Worm (Caenorhabditis elegans) whole organism, young adult: ENCODE data around the gene vps-15.

Experiments
- B0035.1 ChIP-seq: sonication (generic microtip); optimal IDR thresholded peaks from 2 replicates; lab custom pipeline; 2016; ENCODE audit warnings: missing genetic modification characterization, mild to moderate bottlenecking, missing compliant biosample characterization, missing genotype, missing genetic modification reagents
- B0261.1 ChIP-seq: sonication (generic microtip); optimal IDR thresholded peaks from 2 replicates; lab custom pipeline; 2016; ENCODE audit warnings: mild to moderate bottlenecking, missing genetic modification characterization, moderate library complexity, missing compliant biosample characterization
- B0336.3 ChIP-seq: fragments of 200-800 bp; sonication (Bioruptor generic); IDR thresholded peaks from 2 replicates; pipeline ENCODE4 v1.3.6; 2022; ENCODE audit warnings: missing genetic modification characterization, missing compliant biosample characterization
- D2030.7 ChIP-seq: fragments of 200-800 bp; sonication (Bioruptor generic); IDR thresholded peaks from 2 replicates; pipeline ENCODE4 v1.3.6; 2022; ENCODE audit warnings: missing genetic modification reagents, missing genetic modification characterization, missing compliant biosample characterization
- F33H1.4 ChIP-seq: fragments of 200-800 bp; sonication (Bioruptor generic); IDR thresholded peaks from 2 replicates; pipeline ENCODE4 v1.3.6; 2022; ENCODE audit warnings: missing genetic modification reagents, missing genetic modification characterization, missing compliant biosample characterization
- F37B4.10 ChIP-seq: fragments of 200-800 bp; sonication (Bioruptor generic); IDR thresholded peaks from 2 replicates; pipeline ENCODE4 v1.3.6; 2022; ENCODE audit warnings: missing genetic modification characterization, missing compliant biosample characterization
- F39B2.1 ChIP-seq: fragments of 200-800 bp; sonication (Bioruptor generic); IDR thresholded peaks from 2 replicates; pipeline ENCODE4 v1.3.6; 2022; ENCODE audit warnings: missing genetic modification reagents, missing genetic modification characterization, missing compliant biosample characterization
- F49E8.2 ChIP-seq: sonication (generic microtip); optimal IDR thresholded peaks from 3 replicates; lab custom pipeline; 2017; ENCODE audit warnings: missing genetic modification characterization, mild to moderate bottlenecking, missing compliant biosample characterization, antibody characterized with exemption, moderate library complexity; ENCODE audit not compliant: insufficient read depth
- F52B5.7 ChIP-seq: sonication (generic microtip); optimal IDR thresholded peaks from 2 replicates; lab custom pipeline; 2016; ENCODE audit warnings: mild to moderate bottlenecking, missing genetic modification characterization, missing compliant biosample characterization
- F55B11.4 ChIP-seq: sonication (generic microtip); optimal IDR thresholded peaks from 2 replicates; lab custom pipeline; 2016; ENCODE audit warnings: missing compliant biosample characterization, missing genetic modification characterization, borderline replicate concordance; ENCODE audit not compliant: insufficient read depth
- F57A8.1 ChIP-seq: fragments of 200-800 bp; sonication (Bioruptor generic); optimal IDR thresholded peaks from 2 replicates; lab custom pipeline; 2018; ENCODE audit warnings: mild to moderate bottlenecking, missing genetic modification characterization, moderate library complexity, missing compliant biosample characterization
- K11D2.4 ChIP-seq: fragments of 200-800 bp; sonication (Bioruptor generic); IDR thresholded peaks from 2 replicates; pipeline ENCODE4 v1.3.6; 2022; ENCODE audit warnings: missing genetic modification reagents, missing genetic modification characterization, missing compliant biosample characterization
- ZK185.1 ChIP-seq: sonication (generic microtip); optimal IDR thresholded peaks from 2 replicates; lab custom pipeline; 2016; ENCODE audit warnings: mild to moderate bottlenecking, missing genetic modification characterization, missing compliant biosample characterization; ENCODE audit not compliant: poor library complexity, severe bottlenecking
- akir-1 ChIP-seq: fragments of 200-800 bp; sonication (Bioruptor generic); optimal IDR thresholded peaks from 2 replicates; lab custom pipeline; 2018; ENCODE audit warnings: mild to moderate bottlenecking, missing genetic modification characterization, moderate library complexity, missing compliant biosample characterization
- aptf-2 ChIP-seq: fragments of 200-800 bp; sonication (Bioruptor generic); conservative IDR thresholded peaks from 2 replicates; pipeline ENCODE4 v1.3.6; 2022; ENCODE audit warnings: missing genetic modification reagents, missing genetic modification characterization, missing compliant biosample characterization
- aptf-3 ChIP-seq: fragments of 200-800 bp; sonication (Bioruptor generic); IDR thresholded peaks from 2 replicates; pipeline ENCODE4 v1.3.6; 2022; ENCODE audit warnings: missing genetic modification characterization, missing compliant biosample characterization
- attf-5 ChIP-seq: fragments of 200-800 bp; sonication (Bioruptor generic); optimal IDR thresholded peaks from 2 replicates; lab custom pipeline; 2018; ENCODE audit warnings: mild to moderate bottlenecking, missing genetic modification characterization, missing compliant biosample characterization
- ccch-3 ChIP-seq: fragments of 200-800 bp; sonication (Bioruptor generic); optimal IDR thresholded peaks from 2 replicates; lab custom pipeline; 2018; ENCODE audit warnings: mild to moderate bottlenecking, missing genetic modification characterization, missing compliant biosample characterization
- ceh-100 ChIP-seq: fragments of 200-800 bp; sonication (Bioruptor generic); IDR thresholded peaks from 2 replicates; pipeline ENCODE4 v1.3.6; 2022; ENCODE audit warnings: missing genetic modification reagents, missing genetic modification characterization, missing compliant biosample characterization
- ceh-91 ChIP-seq: fragments of 200-800 bp; sonication (Bioruptor generic); IDR thresholded peaks from 2 replicates; pipeline ENCODE4 v1.3.6; 2022; ENCODE audit warnings: missing genetic modification reagents, missing genetic modification characterization, missing compliant biosample characterization
- dox-1 ChIP-seq: fragments of 200-800 bp; sonication (Bioruptor generic); IDR thresholded peaks from 2 replicates; pipeline ENCODE4 v1.3.6; 2022; ENCODE audit warnings: missing genetic modification reagents, missing genetic modification characterization, missing compliant biosample characterization
- dpff-1 ChIP-seq: sonication (generic microtip); optimal IDR thresholded peaks from 2 replicates; lab custom pipeline; 2017; ENCODE audit warnings: mild to moderate bottlenecking, missing genetic modification characterization, missing compliant biosample characterization
- egl-18 ChIP-seq: fragments of 200-800 bp; sonication (Bioruptor generic); IDR thresholded peaks from 2 replicates; pipeline ENCODE4 v1.3.6; 2022; ENCODE audit warnings: missing genetic modification reagents, missing genetic modification characterization, missing compliant biosample characterization
- egl-44 ChIP-seq: fragments of 200-800 bp; sonication (Bioruptor generic); IDR thresholded peaks from 2 replicates; pipeline ENCODE4 v1.3.6; 2022; ENCODE audit warnings: missing genetic modification reagents, missing genetic modification characterization, missing compliant biosample characterization
- egrh-3 ChIP-seq: fragments of 200-800 bp; sonication (Bioruptor generic); IDR thresholded peaks from 2 replicates; pipeline ENCODE4 v1.3.6; 2022; ENCODE audit warnings: missing genetic modification reagents, missing genetic modification characterization, missing compliant biosample characterization
- gei-17 ChIP-seq: fragments of 200-800 bp; sonication (Bioruptor generic); optimal IDR thresholded peaks from 2 replicates; lab custom pipeline; 2018; ENCODE audit warnings: mild to moderate bottlenecking, missing genetic modification characterization, missing compliant biosample characterization
- him-1 ChIP-seq: sonication (generic microtip); optimal IDR thresholded peaks from 2 replicates; lab custom pipeline; 2016; ENCODE audit warnings: missing genotype, missing genetic modification reagents, missing genetic modification characterization, missing compliant biosample characterization
- hlh-26 ChIP-seq: fragments of 200-800 bp; sonication (Bioruptor generic); conservative IDR thresholded peaks from 2 replicates; pipeline ENCODE4 v1.3.6; 2022; ENCODE audit warnings: missing genetic modification reagents, missing genetic modification characterization, missing compliant biosample characterization
- hrde-1 ChIP-seq: sonication (generic microtip); optimal IDR thresholded peaks from 2 replicates; lab custom pipeline; 2016; ENCODE audit warnings: missing genetic modification characterization, mild to moderate bottlenecking, missing compliant biosample characterization, moderate library complexity, missing genotype, missing genetic modification reagents, borderline replicate concordance
- hsf-1 ChIP-seq: fragments of 200-800 bp; sonication (Bioruptor generic); IDR thresholded peaks from 2 replicates; pipeline ENCODE4 v1.3.6; 2022; ENCODE audit warnings: missing genetic modification reagents, missing genetic modification characterization, missing compliant biosample characterization
- lag-1 ChIP-seq: fragments of 200-800 bp; sonication (Bioruptor generic); IDR thresholded peaks from 2 replicates; pipeline ENCODE4 v1.3.6; 2022; ENCODE audit warnings: missing genetic modification reagents, missing genetic modification characterization, missing compliant biosample characterization
- let-526 ChIP-seq: fragments of 200-800 bp; sonication (Bioruptor generic); IDR thresholded peaks from 2 replicates; pipeline ENCODE4 v1.3.6; 2022; ENCODE audit warnings: missing genetic modification reagents, missing genetic modification characterization, missing compliant biosample characterization
- lin-35 ChIP-seq, 3 experiments: fragments of 150-350 bp in 2 of 3; sonication (generic microtip) in 1 of 3; optimal IDR thresholded peaks; 2 replicates each; lab custom pipeline; 2014 to 2018; ENCODE audit warnings: missing biosample characterization in 3 of 3, missing genetic modification characterization in 3 of 3, missing genetic modification reagents in 3 of 3
- lin-54 ChIP-seq: fragments of 200-800 bp; sonication (Bioruptor generic); optimal IDR thresholded peaks from 2 replicates; lab custom pipeline; 2018; ENCODE audit warnings: mild to moderate bottlenecking, missing genetic modification characterization, missing compliant biosample characterization
- lir-1 ChIP-seq: fragments of 200-800 bp; sonication (Bioruptor generic); conservative IDR thresholded peaks from 2 replicates; pipeline ENCODE4 v1.3.6; 2022; ENCODE audit warnings: missing genetic modification reagents, missing genetic modification characterization, missing compliant biosample characterization
- lsy-27 ChIP-seq: sonication (generic microtip); optimal IDR thresholded peaks from 2 replicates; lab custom pipeline; 2017; ENCODE audit warnings: missing genetic modification characterization, mild to moderate bottlenecking, missing compliant biosample characterization, antibody characterized with exemption, missing genotype, borderline replicate concordance; ENCODE audit not compliant: insufficient read depth
- repo-1 ChIP-seq: sonication (generic microtip); optimal IDR thresholded peaks from 2 replicates; lab custom pipeline; 2017; ENCODE audit warnings: mild to moderate bottlenecking, missing genetic modification characterization, missing compliant biosample characterization
- sea-2 ChIP-seq: fragments of 200-800 bp; sonication (Bioruptor generic); IDR thresholded peaks from 2 replicates; pipeline ENCODE4 v1.3.6; 2022; ENCODE audit warnings: missing genetic modification characterization, missing compliant biosample characterization
- snpc-3.4 ChIP-seq: sonication (generic microtip); optimal IDR thresholded peaks from 2 replicates; lab custom pipeline; 2017; ENCODE audit warnings: missing genetic modification characterization, mild to moderate bottlenecking, missing compliant biosample characterization, antibody characterized with exemption, moderate library complexity, missing genotype, missing genetic modification reagents
- somi-1 ChIP-seq: fragments of 200-800 bp; sonication (Bioruptor generic); optimal IDR thresholded peaks from 2 replicates; lab custom pipeline; 2018; ENCODE audit warnings: mild to moderate bottlenecking, missing genetic modification characterization, missing compliant biosample characterization
- tbp1 ChIP-seq: fragments of 200-800 bp; sonication (Bioruptor generic); optimal IDR thresholded peaks from 2 replicates; lab custom pipeline; 2018; ENCODE audit warnings: mild to moderate bottlenecking, missing genetic modification characterization, missing compliant biosample characterization
- zfh-2 ChIP-seq: fragments of 200-800 bp; sonication (Bioruptor generic); conservative IDR thresholded peaks from 2 replicates; pipeline ENCODE4 v1.3.6; 2022; ENCODE audit warnings: missing genetic modification reagents, missing genetic modification characterization, missing compliant biosample characterization
- ztf-22 ChIP-seq: fragments of 200-800 bp; sonication (Bioruptor generic); optimal IDR thresholded peaks from 2 replicates; lab custom pipeline; 2018; ENCODE audit warnings: mild to moderate bottlenecking, missing genetic modification characterization, moderate library complexity, missing compliant biosample characterization
- ztf-25 ChIP-seq: fragments of 200-800 bp; sonication (Bioruptor generic); IDR thresholded peaks from 2 replicates; pipeline ENCODE4 v1.3.6; 2022; ENCODE audit warnings: missing genetic modification reagents, missing genetic modification characterization, missing compliant biosample characterization
- ztf-26 ChIP-seq: sonication (generic microtip); optimal IDR thresholded peaks from 2 replicates; lab custom pipeline; 2017; ENCODE audit warnings: missing genetic modification characterization, missing compliant biosample characterization
- ztf-28 ChIP-seq: fragments of 200-800 bp; sonication (Bioruptor generic); IDR thresholded peaks from 2 replicates; pipeline ENCODE4 v1.3.6; 2022; ENCODE audit warnings: missing genetic modification reagents, missing genetic modification characterization, missing compliant biosample characterization
- ztf-3 ChIP-seq: fragments of 200-800 bp; sonication (Bioruptor generic); optimal IDR thresholded peaks from 2 replicates; lab custom pipeline; 2018; ENCODE audit warnings: mild to moderate bottlenecking, missing genetic modification characterization, missing compliant biosample characterization

Gene vps-15

ce11 chrII:11874674-11875198 is 40.9 kb downstream of the vps-15 start, which contains the start of the genes npp-3 and top-2 (continued):
- peak; percentile 96 for TF ChIP-seq dox-1
- TF ChIP-seq ztf-26 = peak; percentile 21
- TF ChIP-seq hlh-26 (GFP tag; lab: Robert Waterston, UW) = no peak
- TF ChIP-seq sea-2 (GFP tag; lab: Robert Waterston, UW) = no peak
- 0 out of 2 replicates have a peak, but pooled peaks have one; percentile 27 for TF ChIP-seq egl-44 (GFP tag; lab: Robert Waterston, UW)
- TF ChIP-seq somi-1 (GFP tag; lab: Kevin White, UChicago) = peak; percentile 70
- peak; percentile 96 for TF ChIP-seq D2030.7 (GFP tag; lab: Robert Waterston, UW)
- no peak for TF ChIP-seq F55B11.4 (tag; lab: Kevin White, UChicago)
- TF ChIP-seq attf-5 = peak; percentile 97
- TF ChIP-seq egrh-3 (GFP tag; lab: Robert Waterston, UW) = 0 out of 2 replicates have a peak, but pooled peaks have one; percentile 36
- peak; percentile 91 for TF ChIP-seq lir-1 (GFP tag; lab: Robert Waterston, UW)
- TF ChIP-seq lin-35 (GFP tag; optimal IDR thresholded peaks at IDR 0.05; lab: Kevin White, UChicago) = peak; percentile 85 to 97 (median 86)
- peak; percentile 83 for TF ChIP-seq hrde-1 (tag; lab: Kevin White, UChicago)
- no peak for TF ChIP-seq F52B5.7
- peak; percentile 81 for TF ChIP-seq aptf-2 (GFP tag; lab: Robert Waterston, UW)
- TF ChIP-seq him-1 = peak; percentile 10
- TF ChIP-seq F39B2.1 (GFP tag; lab: Robert Waterston, UW) = peak; percentile 59; the same call in 1 of the 2 replicates
- no peak for TF ChIP-seq B0261.1 (tag; lab: Kevin White, UChicago)
- TF ChIP-seq ztf-28 (GFP tag; lab: Robert Waterston, UW) = peak; percentile 85
- TF ChIP-seq lag-1 (GFP tag; lab: Robert Waterston, UW) = no peak
- 0 out of 2 replicates have a peak, but pooled peaks have one; percentile 67 for TF ChIP-seq let-526 (GFP tag; lab: Robert Waterston, UW)
- TF ChIP-seq K11D2.4 (GFP tag; lab: Robert Waterston, UW) = peak; percentile 76
- no peak for TF ChIP-seq ztf-3 (GFP tag; lab: Kevin White, UChicago)
- no peak for TF ChIP-seq ztf-22
- TF ChIP-seq gei-17 (GFP tag; lab: Kevin White, UChicago) = peak; percentile 57
- TF ChIP-seq akir-1 = no peak
- TF ChIP-seq ZK185.1 = no peak
- TF ChIP-seq lin-54 (GFP tag; lab: Kevin White, UChicago) = peak; percentile 98
- peak; percentile 91 for TF ChIP-seq F49E8.2 (tag; lab: Kevin White, UChicago)
- TF ChIP-seq ceh-100 (GFP tag; lab: Robert Waterston, UW) = peak; percentile 88
- TF ChIP-seq ztf-25 (GFP tag; lab: Robert Waterston, UW) = 0 out of 2 replicates have a peak, but pooled peaks have one; percentile 11
- TF ChIP-seq F57A8.1 = no peak
- 0 out of 2 replicates have a peak, but pooled peaks have one; percentile 41 for TF ChIP-seq egl-18 (GFP tag; lab: Robert Waterston, UW)
- TF ChIP-seq B0336.3 (GFP tag; lab: Robert Waterston, UW) = peak; percentile 96
- peak; percentile 78 for TF ChIP-seq repo-1
- TF ChIP-seq zfh-2 (GFP tag; lab: Robert Waterston, UW) = peak; percentile 79
- TF ChIP-seq ceh-91 (GFP tag; lab: Robert Waterston, UW) = peak; percentile 98
- no peak for TF ChIP-seq lsy-27 (tag; lab: Kevin White, UChicago)
- TF ChIP-seq aptf-3 = no peak
- TF ChIP-seq F33H1.4 = peak; percentile 99
- no peak for TF ChIP-seq dpff-1 (tag; lab: Kevin White, UChicago)
- peak; percentile 90 for TF ChIP-seq hsf-1
- TF ChIP-seq B0035.1 = no peak
- peak; percentile 95 for TF ChIP-seq snpc-3.4 (tag; lab: Kevin White, UChicago)
- no peak for TF ChIP-seq F37B4.10 (GFP tag; lab: Robert Waterston, UW)
- no peak for TF ChIP-seq ccch-3 (GFP tag; lab: Kevin White, UChicago)
- TF ChIP-seq tbp1 (GFP tag; lab: Kevin White, UChicago) = peak; percentile 74
